Fruit fly (Drosophila melanogaster) whole organism, embryonic: ENCODE data around the gene Glut1.

ENCODE experiments used
- BEAF-32 ChIP-seq: fragments of 200-800 bp; sonication (Bioruptor generic); optimal IDR thresholded peaks from 3 replicates; lab custom pipeline; 2017; ENCODE audit warnings: missing biosample characterization, missing genetic modification characterization, mild to moderate bottlenecking, moderate library complexity, missing genetic modification reagents
- BtbVII ChIP-seq: fragments of 200-800 bp; sonication (Bioruptor generic); optimal IDR thresholded peaks from 3 replicates; lab custom pipeline; 2017; ENCODE audit warnings: missing biosample characterization, mild to moderate bottlenecking, missing genetic modification characterization
- CG10979 ChIP-seq: fragments of 200-800 bp; sonication (Bioruptor generic); optimal IDR thresholded peaks from 2 replicates; lab custom pipeline; 2018; ENCODE audit warnings: missing biosample characterization, mild to moderate bottlenecking, missing genetic modification characterization, moderate library complexity
- CG13424 ChIP-seq: fragments of 200-800 bp; sonication (Bioruptor generic); optimal IDR thresholded peaks from 2 replicates; lab custom pipeline; 2019; ENCODE audit warnings: missing biosample characterization, mild to moderate bottlenecking, missing genetic modification characterization, moderate library complexity
- CG1602 ChIP-seq: fragments of 200-800 bp; sonication (Bioruptor generic); optimal IDR thresholded peaks from 3 replicates; lab custom pipeline; 2016; ENCODE audit warnings: missing biosample characterization, missing genetic modification characterization
- CG1603 ChIP-seq: fragments of 200-800 bp; sonication (Bioruptor generic); optimal IDR thresholded peaks from 2 replicates; lab custom pipeline; 2019; ENCODE audit warnings: missing biosample characterization, mild to moderate bottlenecking, missing genetic modification characterization, moderate library complexity
- CG17385 ChIP-seq: fragments of 200-800 bp; sonication (Bioruptor generic); optimal IDR thresholded peaks from 3 replicates; lab custom pipeline; 2018; ENCODE audit warnings: missing biosample characterization, mild to moderate bottlenecking, missing genetic modification characterization
- CG4360 ChIP-seq: fragments of 200-800 bp; sonication (Bioruptor generic); IDR thresholded peaks from 2 replicates; pipeline ENCODE4 v1.3.6; 2022; ENCODE audit warnings: missing biosample characterization, missing genetic modification characterization
- CG4707 ChIP-seq: fragments of 200-800 bp; sonication (Bioruptor generic); optimal IDR thresholded peaks from 2 replicates; lab custom pipeline; 2018; ENCODE audit warnings: missing biosample characterization, mild to moderate bottlenecking, missing genetic modification characterization, moderate library complexity
- CG4854 ChIP-seq: fragments of 200-800 bp; sonication (Bioruptor generic); optimal IDR thresholded peaks from 2 replicates; lab custom pipeline; 2016; ENCODE audit warnings: missing biosample characterization, missing genetic modification characterization, inconsistent platforms
- CG7271 ChIP-seq: fragments of 200-800 bp; sonication (Bioruptor generic); optimal IDR thresholded peaks from 2 replicates; lab custom pipeline; 2018; ENCODE audit warnings: missing biosample characterization, mild to moderate bottlenecking, missing genetic modification characterization, moderate library complexity
- CG8765 ChIP-seq: fragments of 200-800 bp; sonication (Bioruptor generic); IDR thresholded peaks from 2 replicates; pipeline ENCODE4 v1.3.6; 2022; ENCODE audit warnings: missing biosample characterization, missing genetic modification characterization
- CG9609 ChIP-seq: fragments of 200-800 bp; sonication (Bioruptor generic); optimal IDR thresholded peaks from 3 replicates; lab custom pipeline; 2016; ENCODE audit warnings: missing biosample characterization, missing genetic modification characterization
- CG9727 ChIP-seq: fragments of 200-800 bp; sonication (Bioruptor generic); optimal IDR thresholded peaks from 3 replicates; lab custom pipeline; 2017; ENCODE audit warnings: missing biosample characterization, mild to moderate bottlenecking, missing genetic modification characterization
- CHES-1-like ChIP-seq: fragments of 200-800 bp; sonication (Bioruptor generic); optimal IDR thresholded peaks from 2 replicates; lab custom pipeline; 2016; ENCODE audit warnings: missing biosample characterization, missing genetic modification characterization
- Chrac-16 ChIP-seq: fragments of 200-800 bp; sonication (Bioruptor generic); optimal IDR thresholded peaks from 3 replicates; lab custom pipeline; 2016; ENCODE audit warnings: missing biosample characterization, missing genetic modification characterization
- CrebB ChIP-seq: fragments of 200-800 bp; sonication (Bioruptor generic); optimal IDR thresholded peaks from 3 replicates; lab custom pipeline; 2018; ENCODE audit warnings: missing biosample characterization, mild to moderate bottlenecking, missing genetic modification characterization
- D ChIP-seq, 2 experiments: fragments of 200-800 bp in 1 of 2; fragments of >200 bp in 1 of 2; sonication (Bioruptor generic) in 1 of 2; optimal IDR thresholded peaks; 2 replicates in 1 of 2; 3 replicates in 1 of 2; lab custom pipeline; 2017; ENCODE audit warnings: mild to moderate bottlenecking in 1 of 2, missing biosample characterization in 1 of 2, missing genetic modification characterization in 1 of 2, missing genetic modification reagents in 1 of 2
- Dbx ChIP-seq: fragments of 200-800 bp; sonication (Bioruptor generic); IDR thresholded peaks from 3 replicates; pipeline ENCODE4 v1.3.6; 2022; ENCODE audit warnings: missing biosample characterization, missing genetic modification characterization
- H15 ChIP-seq: fragments of 200-800 bp; sonication (Bioruptor generic); IDR thresholded peaks from 3 replicates; pipeline ENCODE4 v1.3.6; 2022; ENCODE audit warnings: missing biosample characterization, missing genetic modification characterization
- HHEX ChIP-seq: fragments of 200-800 bp; sonication (Bioruptor generic); optimal IDR thresholded peaks from 3 replicates; lab custom pipeline; 2017; ENCODE audit warnings: missing biosample characterization, mild to moderate bottlenecking, missing genetic modification characterization, missing genetic modification reagents
- HLH4C ChIP-seq: fragments of 200-800 bp; sonication (Bioruptor generic); IDR thresholded peaks from 3 replicates; pipeline ENCODE4 v1.3.6; 2022; ENCODE audit warnings: missing biosample characterization, missing genetic modification characterization; ENCODE audit not compliant: partially characterized antibody
- Lhr ChIP-seq: fragments of 200-800 bp; sonication (Bioruptor generic); optimal IDR thresholded peaks from 3 replicates; lab custom pipeline; 2017; ENCODE audit warnings: mild to moderate bottlenecking, missing biosample characterization, missing genetic modification reagents, missing genetic modification characterization
- MTF-1 ChIP-seq: fragments of 200-800 bp; sonication (Bioruptor generic); optimal IDR thresholded peaks from 2 replicates; lab custom pipeline; 2018; ENCODE audit warnings: missing biosample characterization, mild to moderate bottlenecking, missing genetic modification characterization, borderline replicate concordance
- Nf-YA ChIP-seq: fragments of 200-800 bp; sonication (Bioruptor generic); IDR thresholded peaks from 2 replicates; pipeline ENCODE4 v1.3.6; 2022; ENCODE audit warnings: missing biosample characterization, missing genetic modification characterization
- NfI ChIP-seq: fragments of 200-800 bp; sonication (Bioruptor generic); optimal IDR thresholded peaks from 3 replicates; lab custom pipeline; 2018; ENCODE audit warnings: missing biosample characterization, mild to moderate bottlenecking, missing genetic modification characterization, moderate library complexity
- Side ChIP-seq: fragments of 200-800 bp; sonication (Bioruptor generic); optimal IDR thresholded peaks from 2 replicates; lab custom pipeline; 2016; ENCODE audit warnings: missing biosample characterization, missing genetic modification characterization
- Ssrp ChIP-seq: fragments of 200-800 bp; sonication (Bioruptor generic); optimal IDR thresholded peaks from 2 replicates; lab custom pipeline; 2018; ENCODE audit warnings: missing biosample characterization, mild to moderate bottlenecking, missing genetic modification characterization, moderate library complexity
- amos ChIP-seq: fragments of 200-800 bp; sonication (Bioruptor generic); IDR thresholded peaks from 2 replicates; pipeline ENCODE4 v1.3.6; 2022; ENCODE audit warnings: missing biosample characterization, missing genetic modification characterization; ENCODE audit not compliant: partially characterized antibody
- ash1 ChIP-seq: fragments of 200-800 bp; sonication (Bioruptor generic); optimal IDR thresholded peaks from 2 replicates; lab custom pipeline; 2018; ENCODE audit warnings: missing biosample characterization, mild to moderate bottlenecking, missing genetic modification characterization
- ato ChIP-seq: fragments of 200-800 bp; sonication (Bioruptor generic); IDR thresholded peaks from 2 replicates; pipeline ENCODE4 v1.3.6; 2022; ENCODE audit warnings: missing biosample characterization, missing genetic modification characterization; ENCODE audit not compliant: partially characterized antibody
- bigmax ChIP-seq: fragments of 200-800 bp; sonication (Bioruptor generic); optimal IDR thresholded peaks from 2 replicates; lab custom pipeline; 2018; ENCODE audit warnings: missing biosample characterization, mild to moderate bottlenecking, missing genetic modification characterization
- br ChIP-seq: fragments of >200 bp; optimal IDR thresholded peaks from 2 replicates; lab custom pipeline; 2017
- cas ChIP-seq: fragments of 200-800 bp; sonication (Bioruptor generic); IDR thresholded peaks from 2 replicates; pipeline ENCODE4 v1.3.6; 2022; ENCODE audit warnings: missing biosample characterization, missing genetic modification characterization
- croc ChIP-seq: fragments of 200-800 bp; sonication (Bioruptor generic); conservative IDR thresholded peaks from 3 replicates; pipeline ENCODE4 v1.3.6; 2022; ENCODE audit warnings: missing biosample characterization, missing genetic modification characterization
- eve ChIP-seq, 2 experiments: fragments of >200 bp; optimal IDR thresholded peaks; 2 replicates each; lab custom pipeline; 2017; ENCODE audit warnings: missing biosample characterization in 2 of 2, missing genetic modification characterization in 2 of 2
- ftz-f1 ChIP-seq: fragments of 200-800 bp; sonication (Bioruptor generic); optimal IDR thresholded peaks from 2 replicates; lab custom pipeline; 2016; ENCODE audit warnings: missing biosample characterization, missing genetic modification characterization
- gcm2 ChIP-seq: fragments of 200-800 bp; sonication (Bioruptor generic); optimal IDR thresholded peaks from 2 replicates; lab custom pipeline; 2016; ENCODE audit warnings: missing biosample characterization, missing genetic modification characterization
- kay ChIP-seq: fragments of 200-800 bp; sonication (Bioruptor generic); optimal IDR thresholded peaks from 2 replicates; lab custom pipeline; 2016; ENCODE audit warnings: missing biosample characterization, missing genetic modification characterization
- lab ChIP-seq: fragments of 200-800 bp; sonication (Bioruptor generic); optimal IDR thresholded peaks from 3 replicates; lab custom pipeline; 2017; ENCODE audit warnings: missing biosample characterization, missing genetic modification characterization, mild to moderate bottlenecking, moderate library complexity, missing genetic modification reagents
- maf-S ChIP-seq: fragments of 200-800 bp; sonication (Bioruptor generic); optimal IDR thresholded peaks from 2 replicates; lab custom pipeline; 2016; ENCODE audit warnings: missing biosample characterization, missing genetic modification characterization
- mirr ChIP-seq: fragments of 200-800 bp; sonication (Bioruptor generic); optimal IDR thresholded peaks from 3 replicates; lab custom pipeline; 2018; ENCODE audit warnings: missing biosample characterization, mild to moderate bottlenecking, missing genetic modification characterization
- rib ChIP-seq: fragments of 200-800 bp; sonication (Bioruptor generic); IDR thresholded peaks from 2 replicates; pipeline ENCODE4 v1.3.6; 2022; ENCODE audit warnings: missing biosample characterization, missing genetic modification characterization
- sd ChIP-seq: fragments of 200-800 bp; sonication (Bioruptor generic); optimal IDR thresholded peaks from 3 replicates; lab custom pipeline; 2018; ENCODE audit warnings: missing biosample characterization, mild to moderate bottlenecking, missing genetic modification characterization, moderate library complexity
- sima ChIP-seq: fragments of 200-800 bp; sonication (Bioruptor generic); optimal IDR thresholded peaks from 2 replicates; lab custom pipeline; 2016; ENCODE audit warnings: missing biosample characterization, missing genetic modification characterization
- ssp ChIP-seq: fragments of 200-800 bp; sonication (Bioruptor generic); IDR thresholded peaks from 2 replicates; pipeline ENCODE4 v1.3.6; 2022; ENCODE audit warnings: missing biosample characterization, missing genetic modification characterization
- sug ChIP-seq: fragments of 200-800 bp; optimal IDR thresholded peaks from 2 replicates; lab custom pipeline; 2019; ENCODE audit warnings: missing biosample characterization, mild to moderate bottlenecking, missing genetic modification characterization, moderate library complexity
- trh ChIP-seq: fragments of 200-800 bp; sonication (Bioruptor generic); optimal IDR thresholded peaks from 2 replicates; lab custom pipeline; 2016; ENCODE audit warnings: missing biosample characterization, missing genetic modification characterization
- unpg ChIP-seq: fragments of 200-800 bp; sonication (Bioruptor generic); optimal IDR thresholded peaks from 3 replicates; lab custom pipeline; 2018; ENCODE audit warnings: missing biosample characterization, mild to moderate bottlenecking, missing genetic modification characterization, moderate library complexity
- z ChIP-seq: fragments of 200-800 bp; sonication (Bioruptor generic); IDR thresholded peaks from 3 replicates; pipeline ENCODE4 v1.3.6; 2022; ENCODE audit warnings: missing biosample characterization, missing genetic modification characterization

Gene Glut1

DNA sequence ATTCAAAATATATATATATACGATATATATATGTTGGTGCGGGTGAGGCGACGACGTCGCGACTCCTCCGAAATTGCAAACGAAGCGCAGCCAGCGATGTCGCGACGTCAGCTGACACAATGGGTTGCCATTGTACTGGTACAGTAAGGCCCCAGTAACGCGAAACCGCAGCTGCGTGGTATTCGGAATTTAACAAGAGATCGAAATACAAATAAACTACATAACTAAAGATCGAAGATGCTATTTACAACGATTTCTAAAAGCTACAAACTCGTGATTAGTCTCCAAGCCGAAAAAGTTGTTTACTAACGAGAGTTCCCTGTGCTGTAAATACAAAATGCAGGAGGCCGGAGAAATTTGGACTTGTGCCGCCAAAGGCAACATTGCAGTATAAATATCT lies 118.7 kb downstream of the Glut1 start (continued):
- TF ChIP-seq Dbx (GFP tag; lab: Robert Waterston, UW): no peak
- TF ChIP-seq gcm2 (GFP tag; lab: Kevin White, UChicago): no peak
- no peak for TF ChIP-seq bigmax
- no peak for TF ChIP-seq eve (GFP tag; optimal IDR thresholded peaks at IDR 0.05; lab: Kevin White, UChicago)
- no peak for TF ChIP-seq D (optimal IDR thresholded peaks at IDR 0.05; lab: Kevin White, UChicago)
- peak; percentile 72 for TF ChIP-seq D (GFP tag; optimal IDR thresholded peaks at IDR 0.05; lab: Kevin White, UChicago)
- TF ChIP-seq CG1602 (GFP tag; lab: Kevin White, UChicago): peak; percentile 69
- no peak for TF ChIP-seq CG4854 (GFP tag; lab: Kevin White, UChicago)
- TF ChIP-seq kay (GFP tag; lab: Kevin White, UChicago): no peak
- peak; percentile 48; the same call in 1 of the 2 replicates for TF ChIP-seq CG4360 (GFP tag; lab: Robert Waterston, UW)
- peak; percentile 65 for TF ChIP-seq MTF-1 (GFP tag; lab: Kevin White, UChicago)
- TF ChIP-seq Lhr (GFP tag; lab: Kevin White, UChicago): peak; percentile 11
- TF ChIP-seq CG13424 (tag; lab: Kevin White, UChicago): peak; percentile 76
- no peak for TF ChIP-seq cas (GFP tag; lab: Robert Waterston, UW)
- peak; percentile 62 for TF ChIP-seq CG9609
- peak; percentile 48; the same call in 1 of the 2 replicates for TF ChIP-seq CG8765 (GFP tag; lab: Robert Waterston, UW)
- peak; percentile 3 for TF ChIP-seq trh (GFP tag; lab: Kevin White, UChicago)
- TF ChIP-seq CG10979: peak; percentile 79
- no peak for TF ChIP-seq mirr (GFP tag; lab: Kevin White, UChicago)
- no peak for TF ChIP-seq z (GFP tag; lab: Robert Waterston, UW)
- TF ChIP-seq amos: no peak
- TF ChIP-seq HHEX (GFP tag; lab: Kevin White, UChicago): peak; percentile 63
- no peak for TF ChIP-seq ato (GFP tag; lab: Robert Waterston, UW)
- peak; percentile 12 for TF ChIP-seq CG7271 (tag; lab: Kevin White, UChicago)
- TF ChIP-seq croc (GFP tag; lab: Robert Waterston, UW): peak; percentile 77
- peak; percentile 27 for TF ChIP-seq maf-S (GFP tag; lab: Kevin White, UChicago)
- TF ChIP-seq lab: peak; percentile 74
- peak; percentile 10 for TF ChIP-seq CrebB
- no peak for TF ChIP-seq HLH4C (GFP tag; lab: Robert Waterston, UW)
- no peak for TF ChIP-seq BEAF-32 (GFP tag; lab: Kevin White, UChicago)
- TF ChIP-seq Ssrp (tag; lab: Kevin White, UChicago): peak; percentile 81
- TF ChIP-seq ash1 (GFP tag; lab: Kevin White, UChicago): no peak
- no peak for TF ChIP-seq rib (GFP tag; lab: Robert Waterston, UW)
- 0 out of 2 replicates have a peak, but pooled peaks have one; percentile 24 for TF ChIP-seq ssp (GFP tag; lab: Robert Waterston, UW)
- TF ChIP-seq Chrac-16: peak; percentile 68
- peak; percentile 65 for TF ChIP-seq Nf-YA
- TF ChIP-seq sd (tag; lab: Kevin White, UChicago): no peak
- no peak for TF ChIP-seq BtbVII (GFP tag; lab: Kevin White, UChicago)
- peak; percentile 88 for TF ChIP-seq CG1603
- TF ChIP-seq br (lab: Kevin White, UChicago): no peak
- TF ChIP-seq H15 (GFP tag; lab: Robert Waterston, UW): peak; percentile 73
- TF ChIP-seq CG4707 (GFP tag; lab: Kevin White, UChicago): peak; percentile 73
- peak; percentile 27 for TF ChIP-seq sug
- TF ChIP-seq CG17385 (GFP tag; lab: Kevin White, UChicago): peak; percentile 69
- TF ChIP-seq Side (GFP tag; lab: Kevin White, UChicago): no peak
- peak; percentile 56 for TF ChIP-seq CG9727 (GFP tag; lab: Kevin White, UChicago)
- peak; percentile 80 for TF ChIP-seq unpg (GFP tag; lab: Kevin White, UChicago)
- TF ChIP-seq NfI (GFP tag; lab: Kevin White, UChicago): peak; percentile 66
- no peak for TF ChIP-seq ftz-f1 (GFP tag; lab: Kevin White, UChicago)
- TF ChIP-seq sima (GFP tag; lab: Kevin White, UChicago): no peak
- TF ChIP-seq CHES-1-like: peak; percentile 21
